Fruit fly (Drosophila melanogaster) whole organism, wandering third instar larva: Measurements from ENCODE around the gene CG14556.

Experiments used
- CG9705 ChIP-seq: fragments of 200-800 bp; sonication (Bioruptor generic); optimal IDR thresholded peaks from 2 replicates; lab custom pipeline; 2018; ENCODE audit warnings: missing biosample characterization, mild to moderate bottlenecking, missing genetic modification characterization
- dsf ChIP-seq: sonication (Bioruptor generic); optimal IDR thresholded peaks from 2 replicates; lab custom pipeline; 2016; ENCODE audit warnings: missing biosample characterization, missing genetic modification characterization, borderline replicate concordance
- sage ChIP-seq: fragments of 200-800 bp; sonication (Bioruptor generic); optimal IDR thresholded peaks from 2 replicates; lab custom pipeline; 2016; ENCODE audit warnings: missing biosample characterization, mild to moderate bottlenecking, missing genetic modification characterization

dm6 chr3R:26105924-26106494 lies 20.4 kb upstream of the CG14556 start:
- TF ChIP-seq dsf (GFP tag; lab: Kevin White, UChicago) (no peak), sage (GFP tag; lab: Kevin White, UChicago) (no peak), CG9705 (no peak)
